In genomic region chrIII:12250114-12250792, ce11 we compare ENCODE assay signal across 2 worm cellular contexts.
TF ChIP-seq lines count a peak whose summit lies in the region.

Gene tim-1 (minus strand): TSS chrIII:12250164.
Gene Y75B8A.23 (plus strand): TSS chrIII:12250660.

TF ChIP-seq in whole organism, L1 larva, 84 proteins besides CTCF, POLR2A, EP300 and RAD21 (continued from another document):
- TF ChIP-seq blmp-1 (tag; optimal IDR thresholded peaks at IDR 0.05; lab: Kevin White, UChicago) (peak; percentile 82), ceh-8 (GFP tag; optimal IDR thresholded peaks at IDR 0.05; lab: Kevin White, UChicago) (peak; percentile 84), aha-1 (tag; optimal IDR thresholded peaks at IDR 0.05; lab: Kevin White, UChicago) (peak; percentile 67), fkh-8 (tag; optimal IDR thresholded peaks at IDR 0.05; lab: Kevin White, UChicago) (peak; percentile 97), nhr-20 (tag; optimal IDR thresholded peaks at IDR 0.05; lab: Kevin White, UChicago) (peak; percentile 98), xbp-1 (tag; optimal IDR thresholded peaks at IDR 0.05; lab: Kevin White, UChicago) (peak; percentile 96), ceh-88 (GFP tag; IDR thresholded peaks at IDR 0.05; lab: Robert Waterston, UW) (peak; percentile 85), lin-13 (GFP tag; optimal IDR thresholded peaks at IDR 0.05; lab: Kevin White, UChicago) (peak; percentile 95), mep-1 (tag; optimal IDR thresholded peaks at IDR 0.05; lab: Kevin White, UChicago) (peak; percentile 94), ets-5 (GFP tag; IDR thresholded peaks at IDR 0.05; lab: Robert Waterston, UW) (no peak), efl-3 (GFP tag; optimal IDR thresholded peaks at IDR 0.05; lab: Kevin White, UChicago) (peak; percentile 72), elt-2 (tag; optimal IDR thresholded peaks at IDR 0.05; lab: Kevin White, UChicago) (peak; percentile 93), aly-2 (tag; optimal IDR thresholded peaks at IDR 0.05; lab: Kevin White, UChicago) (peak; percentile 97), nhr-28 (tag; optimal IDR thresholded peaks at IDR 0.05; lab: Kevin White, UChicago) (no peak), rnt-1 (tag; optimal IDR thresholded peaks at IDR 0.05; lab: Kevin White, UChicago) (peak; percentile 98), hlh-17 (GFP tag; optimal IDR thresholded peaks at IDR 0.05; lab: Kevin White, UChicago; ENCODE audit: borderline replicate concordance) (peak; percentile 89), isw-1 (GFP tag; IDR thresholded peaks at IDR 0.05; lab: Robert Waterston, UW) (peak; percentile 80), ceh-82 (tag; optimal IDR thresholded peaks at IDR 0.05; lab: Kevin White, UChicago) (peak; percentile 90 to 96 (median 91)), snu-23 (GFP tag; optimal IDR thresholded peaks at IDR 0.05; lab: Kevin White, UChicago) (peak; percentile 98), C34B4.2 (tag; optimal IDR thresholded peaks at IDR 0.05; lab: Kevin White, UChicago) (peak; percentile 73), sptf-1 (tag; optimal IDR thresholded peaks at IDR 0.05; lab: Kevin White, UChicago) (peak; percentile 38), mdl-1 (tag; optimal IDR thresholded peaks at IDR 0.05; lab: Kevin White, UChicago) (peak in 1 of 2 experiments; percentile 91), hlh-4 (tag; optimal IDR thresholded peaks at IDR 0.05; lab: Kevin White, UChicago) (no peak), unc-98 (GFP tag; IDR thresholded peaks at IDR 0.05; lab: Robert Waterston, UW) (peak; percentile 41; the same call in 1 of the 2 replicates), nhr-12 (tag; optimal IDR thresholded peaks at IDR 0.05; lab: Kevin White, UChicago) (peak; percentile 38)

TF ChIP-seq in whole organism, young adult, 124 proteins besides CTCF, POLR2A, EP300 and RAD21 (continued from another document):
- TF ChIP-seq K11D2.4 (GFP tag; IDR thresholded peaks at IDR 0.05; lab: Robert Waterston, UW), result peak; percentile 89
- TF ChIP-seq egl-44 (GFP tag; IDR thresholded peaks at IDR 0.05; lab: Robert Waterston, UW), result peak; percentile 86
- TF ChIP-seq mxl-1 (tag; optimal IDR thresholded peaks at IDR 0.05; lab: Kevin White, UChicago), result no peak
- peak; percentile 94 for TF ChIP-seq rcor-1 (GFP tag; IDR thresholded peaks at IDR 0.05; lab: Robert Waterston, UW)
- TF ChIP-seq madf-3 (GFP tag; IDR thresholded peaks at IDR 0.05; lab: Robert Waterston, UW), result peak; percentile 89
- peak; percentile 94 for TF ChIP-seq mcd-1 (GFP tag; IDR thresholded peaks at IDR 0.05; lab: Robert Waterston, UW)
- TF ChIP-seq Y56A3A.18 (GFP tag; IDR thresholded peaks at IDR 0.05; lab: Robert Waterston, UW), result peak; percentile 93
- no peak for TF ChIP-seq sptf-2 (GFP tag; optimal IDR thresholded peaks at IDR 0.05; lab: Kevin White, UChicago)
- peak; percentile 89 for TF ChIP-seq attf-5 (GFP tag; optimal IDR thresholded peaks at IDR 0.05; lab: Kevin White, UChicago)
- peak; percentile 78; the same call in 1 of the 2 replicates for TF ChIP-seq lin-26 (GFP tag; IDR thresholded peaks at IDR 0.05; lab: Robert Waterston, UW)
- TF ChIP-seq gei-17 (GFP tag; optimal IDR thresholded peaks at IDR 0.05; lab: Kevin White, UChicago), result peak; percentile 86
- TF ChIP-seq hsf-1 (GFP tag; IDR thresholded peaks at IDR 0.05; lab: Robert Waterston, UW), result peak; percentile 76
- TF ChIP-seq B0035.1 (tag; optimal IDR thresholded peaks at IDR 0.05; lab: Kevin White, UChicago), result peak; percentile 80
- TF ChIP-seq T07F8.4 (tag; optimal IDR thresholded peaks at IDR 0.05; lab: Kevin White, UChicago), result peak; percentile 54
- peak; percentile 67 for TF ChIP-seq ztf-3 (GFP tag; optimal IDR thresholded peaks at IDR 0.05; lab: Kevin White, UChicago)
- TF ChIP-seq ztf-22 (GFP tag; optimal IDR thresholded peaks at IDR 0.05; lab: Kevin White, UChicago), result peak; percentile 53
- TF ChIP-seq snpc-4 (GFP tag; optimal IDR thresholded peaks at IDR 0.05; lab: Kevin White, UChicago), result peak; percentile 99
- TF ChIP-seq snpc-4 (tag; optimal IDR thresholded peaks at IDR 0.05; lab: Kevin White, UChicago), result peak; percentile 100
- peak; percentile 68 for TF ChIP-seq attf-3 (GFP tag; conservative IDR thresholded peaks at IDR 0.05; lab: Robert Waterston, UW)
- TF ChIP-seq fkh-3 (tag; optimal IDR thresholded peaks at IDR 0.05; lab: Kevin White, UChicago), result peak; percentile 90
- peak; percentile 70; the same call in 1 of the 2 replicates for TF ChIP-seq sea-2 (GFP tag; IDR thresholded peaks at IDR 0.05; lab: Robert Waterston, UW)
- peak; percentile 94 for TF ChIP-seq dpl-1 (GFP tag; optimal IDR thresholded peaks at IDR 0.05; lab: Kevin White, UChicago)
- peak; percentile 97 for TF ChIP-seq F49E8.2 (tag; optimal IDR thresholded peaks at IDR 0.05; lab: Kevin White, UChicago; ENCODE audit: insufficient read depth)
- TF ChIP-seq ztf-25 (GFP tag; IDR thresholded peaks at IDR 0.05; lab: Robert Waterston, UW), result no peak
- TF ChIP-seq F23B12.7 (tag; optimal IDR thresholded peaks at IDR 0.05; lab: Kevin White, UChicago; ENCODE audit: insufficient read depth), result peak; percentile 96
- TF ChIP-seq tbp1 (GFP tag; optimal IDR thresholded peaks at IDR 0.05; lab: Kevin White, UChicago), result peak; percentile 84
